Fruit fly (Drosophila melanogaster) whole organism, embryonic: Measurements from ENCODE around the gene Sirt4.

Source experiments
- Adf1 ChIP-seq: fragments of 200-800 bp; sonication (Bioruptor generic); IDR thresholded peaks from 2 replicates; pipeline ENCODE4 v1.3.6; 2022; ENCODE audit warnings: missing biosample characterization, missing genetic modification characterization
- Aef1 ChIP-seq: fragments of 200-800 bp; sonication (Bioruptor generic); IDR thresholded peaks from 3 replicates; pipeline ENCODE4 v1.3.6; 2022; ENCODE audit warnings: missing biosample characterization, missing genetic modification characterization
- Atf3 ChIP-seq: fragments of 200-800 bp; sonication (Bioruptor generic); optimal IDR thresholded peaks from 3 replicates; lab custom pipeline; 2016; ENCODE audit warnings: missing biosample characterization, missing genetic modification characterization
- B-H2 ChIP-seq: fragments of 200-800 bp; sonication (Bioruptor generic); optimal IDR thresholded peaks from 2 replicates; lab custom pipeline; 2018; ENCODE audit warnings: missing biosample characterization, mild to moderate bottlenecking, missing genetic modification characterization
- CG10147 ChIP-seq: fragments of 200-800 bp; sonication (Bioruptor generic); optimal IDR thresholded peaks from 2 replicates; lab custom pipeline; 2019; ENCODE audit warnings: missing biosample characterization, mild to moderate bottlenecking, missing genetic modification characterization, moderate library complexity
- CG11398 ChIP-seq: fragments of 200-800 bp; sonication (Bioruptor generic); optimal IDR thresholded peaks from 2 replicates; lab custom pipeline; 2016; ENCODE audit warnings: missing biosample characterization, missing genetic modification characterization
- CG12299 ChIP-seq: fragments of 200-800 bp; sonication (Bioruptor generic); optimal IDR thresholded peaks from 2 replicates; lab custom pipeline; 2018; ENCODE audit warnings: missing biosample characterization, mild to moderate bottlenecking, missing genetic modification characterization
- CG13123 ChIP-seq: fragments of 200-800 bp; sonication (Bioruptor generic); optimal IDR thresholded peaks from 2 replicates; lab custom pipeline; 2016; ENCODE audit warnings: missing biosample characterization, missing genetic modification characterization
- CG17359 ChIP-seq: fragments of 200-800 bp; sonication (Bioruptor generic); optimal IDR thresholded peaks from 3 replicates; lab custom pipeline; 2018; ENCODE audit warnings: missing biosample characterization, mild to moderate bottlenecking, missing genetic modification characterization, moderate library complexity
- CG17385 ChIP-seq: fragments of 200-800 bp; sonication (Bioruptor generic); optimal IDR thresholded peaks from 3 replicates; lab custom pipeline; 2018; ENCODE audit warnings: missing biosample characterization, mild to moderate bottlenecking, missing genetic modification characterization
- CG1832 ChIP-seq: fragments of 200-800 bp; sonication (Bioruptor generic); optimal IDR thresholded peaks from 2 replicates; lab custom pipeline; 2017; ENCODE audit warnings: missing biosample characterization, mild to moderate bottlenecking, missing genetic modification characterization, inconsistent platforms
- CG2129 ChIP-seq: fragments of 200-800 bp; sonication (Bioruptor generic); IDR thresholded peaks from 2 replicates; pipeline ENCODE4 v1.3.6; 2022; ENCODE audit warnings: missing biosample characterization, missing genetic modification characterization; ENCODE audit not compliant: partially characterized antibody
- CG2202 ChIP-seq: fragments of 200-800 bp; sonication (Bioruptor generic); optimal IDR thresholded peaks from 2 replicates; lab custom pipeline; 2018; ENCODE audit warnings: missing biosample characterization, mild to moderate bottlenecking, missing genetic modification characterization
- CG31365 ChIP-seq: fragments of 200-800 bp; sonication (Bioruptor generic); optimal IDR thresholded peaks from 2 replicates; lab custom pipeline; 2018; ENCODE audit warnings: missing biosample characterization, mild to moderate bottlenecking, missing genetic modification characterization
- CG34376 ChIP-seq: fragments of 200-800 bp; sonication (Bioruptor generic); optimal IDR thresholded peaks from 2 replicates; lab custom pipeline; 2018; ENCODE audit warnings: missing biosample characterization, mild to moderate bottlenecking, missing genetic modification characterization
- CG34422 ChIP-seq: fragments of 200-800 bp; sonication (Bioruptor generic); IDR thresholded peaks from 3 replicates; pipeline ENCODE4 v1.3.6; 2022; ENCODE audit warnings: missing biosample characterization, missing genetic modification characterization
- CG4328 ChIP-seq: fragments of 200-800 bp; sonication (Bioruptor generic); optimal IDR thresholded peaks from 3 replicates; lab custom pipeline; 2017; ENCODE audit warnings: missing biosample characterization, missing genetic modification reagents, missing genetic modification characterization
- CG4730 ChIP-seq: fragments of 200-800 bp; sonication (Bioruptor generic); IDR thresholded peaks from 2 replicates; pipeline ENCODE4 v1.3.6; 2022; ENCODE audit warnings: missing biosample characterization, missing genetic modification characterization
- CG7745 ChIP-seq: fragments of 200-800 bp; sonication (Bioruptor generic); optimal IDR thresholded peaks from 2 replicates; lab custom pipeline; 2018; ENCODE audit warnings: missing biosample characterization, mild to moderate bottlenecking, missing genetic modification characterization, moderate library complexity
- CG7786 ChIP-seq: fragments of 200-800 bp; sonication (Bioruptor generic); optimal IDR thresholded peaks from 2 replicates; lab custom pipeline; 2016; ENCODE audit warnings: missing biosample characterization, missing genetic modification characterization
- CG7987 ChIP-seq: fragments of 200-800 bp; sonication (Bioruptor generic); optimal IDR thresholded peaks from 2 replicates; lab custom pipeline; 2018; ENCODE audit warnings: missing biosample characterization, mild to moderate bottlenecking, missing genetic modification characterization, moderate library complexity
- CG8388 ChIP-seq: fragments of 200-800 bp; sonication (Bioruptor generic); optimal IDR thresholded peaks from 2 replicates; lab custom pipeline; 2019; ENCODE audit warnings: missing biosample characterization, mild to moderate bottlenecking, missing genetic modification characterization, moderate library complexity
- CG9215 ChIP-seq: fragments of 200-800 bp; sonication (Bioruptor generic); IDR thresholded peaks from 2 replicates; pipeline ENCODE4 v1.3.6; 2022; ENCODE audit warnings: missing biosample characterization, missing genetic modification characterization
- CG9817 ChIP-seq: fragments of 200-800 bp; sonication (Bioruptor generic); optimal IDR thresholded peaks from 2 replicates; lab custom pipeline; 2018; ENCODE audit warnings: missing biosample characterization, mild to moderate bottlenecking, missing genetic modification characterization, moderate library complexity
- CrebB ChIP-seq: fragments of 200-800 bp; sonication (Bioruptor generic); optimal IDR thresholded peaks from 3 replicates; lab custom pipeline; 2018; ENCODE audit warnings: missing biosample characterization, mild to moderate bottlenecking, missing genetic modification characterization
- Dad ChIP-seq: fragments of 200-800 bp; sonication (Bioruptor generic); optimal IDR thresholded peaks from 3 replicates; lab custom pipeline; 2016; ENCODE audit warnings: missing biosample characterization, missing genetic modification characterization
- Dll ChIP-seq: fragments of 200-800 bp; sonication (Bioruptor generic); IDR thresholded peaks from 4 replicates; pipeline ENCODE4 v1.3.6; 2022; ENCODE audit warnings: missing biosample characterization, missing genetic modification characterization; ENCODE audit not compliant: partially characterized antibody
- Doc2 ChIP-seq: fragments of 200-800 bp; sonication (Bioruptor generic); IDR thresholded peaks from 2 replicates; pipeline ENCODE4 v1.3.6; 2022; ENCODE audit warnings: missing biosample characterization, missing genetic modification characterization
- HmgZ ChIP-seq: fragments of 200-800 bp; sonication (Bioruptor generic); optimal IDR thresholded peaks from 2 replicates; lab custom pipeline; 2018; ENCODE audit warnings: missing biosample characterization, mild to moderate bottlenecking, missing genetic modification characterization
- Max ChIP-seq: fragments of 200-800 bp; sonication (Bioruptor generic); optimal IDR thresholded peaks from 2 replicates; lab custom pipeline; 2016; ENCODE audit warnings: missing biosample characterization, mild to moderate bottlenecking, missing genetic modification characterization
- Opbp ChIP-seq: fragments of 200-800 bp; sonication (Bioruptor generic); IDR thresholded peaks from 3 replicates; pipeline ENCODE4 v1.3.6; 2022; ENCODE audit warnings: missing biosample characterization, missing genetic modification characterization; ENCODE audit not compliant: partially characterized antibody
- Taf1 ChIP-seq: fragments of 200-800 bp; sonication (Bioruptor generic); IDR thresholded peaks from 2 replicates; pipeline ENCODE4 v1.3.6; 2022; ENCODE audit warnings: missing biosample characterization, missing genetic modification characterization
- br ChIP-seq: fragments of >200 bp; optimal IDR thresholded peaks from 2 replicates; lab custom pipeline; 2017
- btn ChIP-seq: fragments of 200-800 bp; sonication (Bioruptor generic); optimal IDR thresholded peaks from 2 replicates; lab custom pipeline; 2016; ENCODE audit warnings: missing biosample characterization, missing genetic modification characterization
- dimm ChIP-seq: fragments of 200-800 bp; sonication (Bioruptor generic); IDR thresholded peaks from 2 replicates; pipeline ENCODE4 v1.3.6; 2022; ENCODE audit warnings: missing biosample characterization, missing genetic modification characterization
- ewg ChIP-seq: fragments of 200-800 bp; sonication (Bioruptor generic); optimal IDR thresholded peaks from 3 replicates; lab custom pipeline; 2017; ENCODE audit warnings: mild to moderate bottlenecking, missing biosample characterization, missing genetic modification reagents, missing genetic modification characterization
- grn ChIP-seq: fragments of 200-800 bp; sonication (Bioruptor generic); optimal IDR thresholded peaks from 3 replicates; lab custom pipeline; 2017; ENCODE audit warnings: missing biosample characterization, missing genetic modification characterization
- ken ChIP-seq: fragments of 200-800 bp; sonication (Bioruptor generic); IDR thresholded peaks from 3 replicates; pipeline ENCODE4 v1.3.6; 2022; ENCODE audit warnings: missing biosample characterization, missing genetic modification characterization
- lab ChIP-seq: fragments of 200-800 bp; sonication (Bioruptor generic); optimal IDR thresholded peaks from 3 replicates; lab custom pipeline; 2017; ENCODE audit warnings: missing biosample characterization, missing genetic modification characterization, mild to moderate bottlenecking, moderate library complexity, missing genetic modification reagents
- nau ChIP-seq: fragments of 200-800 bp; sonication (Bioruptor generic); optimal IDR thresholded peaks from 3 replicates; lab custom pipeline; 2017; ENCODE audit warnings: missing biosample characterization, mild to moderate bottlenecking, missing genetic modification characterization, missing genetic modification reagents
- otp ChIP-seq: fragments of 200-800 bp; sonication (Bioruptor generic); IDR thresholded peaks from 3 replicates; pipeline ENCODE4, ENCODE4 v1.3.6; 2022; ENCODE audit warnings: missing biosample characterization, missing genetic modification characterization
- pb ChIP-seq: fragments of 200-800 bp; sonication (Bioruptor generic); optimal IDR thresholded peaks from 3 replicates; lab custom pipeline; 2016; ENCODE audit warnings: missing biosample characterization, missing genetic modification characterization
- peb ChIP-seq: fragments of 200-800 bp; sonication (Bioruptor generic); IDR thresholded peaks from 2 replicates; pipeline ENCODE4 v1.3.6; 2022; ENCODE audit warnings: missing biosample characterization, missing genetic modification characterization
- salm ChIP-seq: fragments of 200-800 bp; sonication (Bioruptor generic); optimal IDR thresholded peaks from 2 replicates; lab custom pipeline; 2018; ENCODE audit warnings: missing biosample characterization, mild to moderate bottlenecking, missing genetic modification characterization
- stwl ChIP-seq: fragments of 200-800 bp; sonication (Bioruptor generic); optimal IDR thresholded peaks from 3 replicates; lab custom pipeline; 2018; ENCODE audit warnings: missing biosample characterization, mild to moderate bottlenecking, missing genetic modification characterization, moderate library complexity
- tna ChIP-seq: fragments of 200-800 bp; sonication (Bioruptor generic); IDR thresholded peaks from 2 replicates; pipeline ENCODE4 v1.3.6; 2022; ENCODE audit warnings: missing biosample characterization, missing genetic modification characterization; ENCODE audit not compliant: partially characterized antibody
- tup ChIP-seq: fragments of 200-800 bp; sonication (Bioruptor generic); optimal IDR thresholded peaks from 2 replicates; lab custom pipeline; 2016; ENCODE audit warnings: missing biosample characterization, mild to moderate bottlenecking, missing genetic modification characterization, moderate library complexity
- vnd ChIP-seq: fragments of 200-800 bp; sonication (Bioruptor generic); IDR thresholded peaks from 3 replicates; pipeline ENCODE4 v1.3.6; 2022; ENCODE audit warnings: missing biosample characterization, missing genetic modification characterization; ENCODE audit not compliant: partially characterized antibody
- zen ChIP-seq: fragments of 200-800 bp; sonication (Bioruptor generic); optimal IDR thresholded peaks from 3 replicates; lab custom pipeline; 2018; ENCODE audit warnings: missing biosample characterization, mild to moderate bottlenecking, missing genetic modification characterization, moderate library complexity
- zfh2 ChIP-seq: fragments of 200-800 bp; sonication (Bioruptor generic); optimal IDR thresholded peaks from 2 replicates; lab custom pipeline; 2016; ENCODE audit warnings: missing biosample characterization, missing genetic modification characterization

The Sirt4 gene

dm6 chrX:5696436-5697022 is 30.8 kb upstream of the Sirt4 start:
- TF ChIP-seq pb (GFP tag; lab: Kevin White, UChicago), result peak; percentile 96
- peak; percentile 96 for TF ChIP-seq Aef1 (GFP tag; lab: Robert Waterston, UW)
- TF ChIP-seq CG17359 (tag; lab: Kevin White, UChicago), result peak; percentile 95
- peak; percentile 80 for TF ChIP-seq CG31365 (tag; lab: Kevin White, UChicago)
- TF ChIP-seq btn (GFP tag; lab: Kevin White, UChicago), result peak; percentile 97
- no peak for TF ChIP-seq CG2129
- peak; percentile 96 for TF ChIP-seq CG13123 (GFP tag; lab: Kevin White, UChicago)
- TF ChIP-seq Dll (GFP tag; lab: Robert Waterston, UW), result no peak
- no peak for TF ChIP-seq Opbp (GFP tag; lab: Robert Waterston, UW)
- peak; percentile 93 for TF ChIP-seq CrebB (tag; lab: Kevin White, UChicago)
- TF ChIP-seq CG34376 (GFP tag; lab: Kevin White, UChicago), result peak; percentile 79
- peak; percentile 97 for TF ChIP-seq CG7786 (GFP tag; lab: Kevin White, UChicago)
- peak; percentile 92 for TF ChIP-seq zfh2 (GFP tag; lab: Kevin White, UChicago)
- peak; percentile 86 for TF ChIP-seq dimm (GFP tag; lab: Robert Waterston, UW)
- TF ChIP-seq CG2202, result peak; percentile 88
- peak; percentile 79 for TF ChIP-seq B-H2
- peak; percentile 86 for TF ChIP-seq CG9215 (GFP tag; lab: Robert Waterston, UW)
- TF ChIP-seq ken, result peak; percentile 97
- TF ChIP-seq Doc2 (GFP tag; lab: Robert Waterston, UW), result peak; percentile 78; the same call in 1 of the 2 replicates
- peak; percentile 92 for TF ChIP-seq ewg
- peak; percentile 86 for TF ChIP-seq HmgZ (tag; lab: Kevin White, UChicago)
- no peak for TF ChIP-seq tna (GFP tag; lab: Robert Waterston, UW)
- TF ChIP-seq Adf1, result peak; percentile 88
- TF ChIP-seq CG17385 (GFP tag; lab: Kevin White, UChicago), result peak; percentile 92
- TF ChIP-seq otp (GFP tag; lab: Robert Waterston, UW), result peak; percentile 98
- peak; percentile 83 for TF ChIP-seq CG10147 (GFP tag; lab: Kevin White, UChicago)
- TF ChIP-seq zen, result peak; percentile 95
- no peak for TF ChIP-seq br (lab: Kevin White, UChicago)
- peak; percentile 97 for TF ChIP-seq tup (GFP tag; lab: Kevin White, UChicago)
- peak; percentile 97 for TF ChIP-seq CG11398 (GFP tag; lab: Kevin White, UChicago)
- peak; percentile 99 for TF ChIP-seq grn
- peak; percentile 95 for TF ChIP-seq lab (GFP tag; lab: Kevin White, UChicago)
- TF ChIP-seq CG12299 (tag; lab: Kevin White, UChicago), result peak; percentile 79
- TF ChIP-seq stwl (tag; lab: Kevin White, UChicago), result peak; percentile 45
- TF ChIP-seq salm (tag; lab: Kevin White, UChicago), result peak; percentile 89
- peak; percentile 91 for TF ChIP-seq Max (GFP tag; lab: Kevin White, UChicago)
- TF ChIP-seq CG1832, result peak; percentile 45
- peak; percentile 96 for TF ChIP-seq CG4730 (GFP tag; lab: Robert Waterston, UW)
- TF ChIP-seq Taf1 (GFP tag; lab: Robert Waterston, UW), result peak; percentile 63; the same call in 1 of the 2 replicates
- TF ChIP-seq CG34422 (GFP tag; lab: Robert Waterston, UW), result peak; percentile 97
- peak; percentile 6 for TF ChIP-seq CG7745 (tag; lab: Kevin White, UChicago)
- TF ChIP-seq vnd (GFP tag; lab: Robert Waterston, UW), result no peak
- peak; percentile 84 for TF ChIP-seq nau
- TF ChIP-seq CG4328 (GFP tag; lab: Kevin White, UChicago), result peak; percentile 91
- peak; percentile 86 for TF ChIP-seq CG8388 (GFP tag; lab: Kevin White, UChicago)
- TF ChIP-seq CG7987 (GFP tag; lab: Kevin White, UChicago), result peak; percentile 87
- TF ChIP-seq Atf3 (GFP tag; lab: Kevin White, UChicago), result peak; percentile 97
- peak; percentile 92 for TF ChIP-seq peb
- peak; percentile 97 for TF ChIP-seq Dad (GFP tag; lab: Kevin White, UChicago)
- peak; percentile 93 for TF ChIP-seq CG9817 (tag; lab: Kevin White, UChicago)
